Worm (Caenorhabditis elegans) whole organism, L1 larva: ENCODE measurements around the gene cec-7.
A peak's percentile ranks its signal among the peaks of the same experiment; 100 is the strongest.

Experiments
- C04F5.9 ChIP-seq: sonication (generic microtip); optimal IDR thresholded peaks from 2 replicates; lab custom pipeline; 2016; ENCODE audit warnings: missing genetic modification characterization, missing compliant biosample characterization
- C16A3.4 ChIP-seq: fragments of 150-350 bp; optimal IDR thresholded peaks from 2 replicates; lab custom pipeline; 2014; ENCODE audit warnings: missing biosample characterization, missing genetic modification characterization
- aha-1 ChIP-seq: fragments of 150-350 bp; optimal IDR thresholded peaks from 2 replicates; lab custom pipeline; 2014; ENCODE audit warnings: missing biosample characterization, missing genetic modification characterization
- aly-2 ChIP-seq: fragments of 150-350 bp; optimal IDR thresholded peaks from 2 replicates; lab custom pipeline; 2014; ENCODE audit warnings: missing biosample characterization, missing genetic modification characterization
- ceh-63 ChIP-seq: fragments of 200-800 bp; sonication (Bioruptor generic); optimal IDR thresholded peaks from 2 replicates; lab custom pipeline; 2018; ENCODE audit warnings: mild to moderate bottlenecking, missing genetic modification characterization, missing compliant biosample characterization
- ceh-8 ChIP-seq: fragments of 200-800 bp; sonication (Bioruptor generic); optimal IDR thresholded peaks from 2 replicates; lab custom pipeline; 2018; ENCODE audit warnings: mild to moderate bottlenecking, missing genetic modification characterization, moderate library complexity, missing compliant biosample characterization
- ceh-88 ChIP-seq: fragments of 200-800 bp; sonication (Bioruptor generic); IDR thresholded peaks from 2 replicates; pipeline ENCODE4 v1.3.6; 2022; ENCODE audit warnings: missing genetic modification characterization, missing compliant biosample characterization
- ceh-90 ChIP-seq: sonication (generic microtip); optimal IDR thresholded peaks from 2 replicates; lab custom pipeline; 2016; ENCODE audit warnings: missing genetic modification characterization, missing compliant biosample characterization
- dpl-1 ChIP-seq, 3 experiments: fragments of 150-350 bp in 2 of 3; sonication (generic microtip) in 1 of 3; optimal IDR thresholded peaks; 2 replicates each; lab custom pipeline; 2014 to 2017; ENCODE audit warnings: missing biosample characterization in 3 of 3, missing genetic modification characterization in 3 of 3, missing genetic modification reagents in 3 of 3
- efl-1 ChIP-seq, 4 experiments: fragments of 150-350 bp; optimal IDR thresholded peaks in 3 of 4; peaks in 1 of 4; 1 replicate in 1 of 4; 2 replicates in 3 of 4; lab custom pipeline; 2014; ENCODE audit warnings: missing biosample characterization in 2 of 4, missing genetic modification characterization in 2 of 4, missing genetic modification reagents in 2 of 4
- egl-13 ChIP-seq: sonication (generic microtip); optimal IDR thresholded peaks from 2 replicates; lab custom pipeline; 2016; ENCODE audit warnings: missing genotype, missing genetic modification reagents, missing genetic modification characterization, missing compliant biosample characterization
- elt-2 ChIP-seq: sonication (generic microtip); optimal IDR thresholded peaks from 2 replicates; lab custom pipeline; 2016; ENCODE audit warnings: missing genetic modification characterization, mild to moderate bottlenecking, inconsistent platforms, missing compliant biosample characterization, missing genetic modification reagents
- elt-3 ChIP-seq, 6 experiments: fragments of 150-350 bp in 1 of 6; sonication (generic microtip); optimal IDR thresholded peaks; 2 replicates each; lab custom pipeline; 2017 to 2018; ENCODE audit warnings: missing biosample characterization in 6 of 6, missing genetic modification characterization in 6 of 6, inconsistent platforms in 1 of 6
- fkh-10 ChIP-seq: sonication (generic microtip); optimal IDR thresholded peaks from 2 replicates; lab custom pipeline; 2017; ENCODE audit warnings: missing biosample characterization, missing genetic modification reagents, missing genetic modification characterization
- fkh-4 ChIP-seq: sonication (generic microtip); optimal IDR thresholded peaks from 2 replicates; lab custom pipeline; 2016; ENCODE audit warnings: missing compliant biosample characterization, missing genetic modification characterization, borderline replicate concordance
- fos-1 ChIP-seq: fragments of 150-350 bp; optimal IDR thresholded peaks from 2 replicates; lab custom pipeline; 2014; ENCODE audit warnings: missing biosample characterization, missing genetic modification characterization
- isw-1 ChIP-seq: fragments of 200-800 bp; sonication (Bioruptor generic); IDR thresholded peaks from 2 replicates; pipeline ENCODE4 v1.3.6; 2022; ENCODE audit warnings: missing genetic modification characterization, missing compliant biosample characterization
- jun-1 ChIP-seq: fragments of 150-350 bp; optimal IDR thresholded peaks from 2 replicates; lab custom pipeline; 2014; ENCODE audit warnings: missing biosample characterization, missing genetic modification reagents, missing genetic modification characterization
- lin-14 ChIP-seq: fragments of 200-800 bp; sonication (Bioruptor generic); optimal IDR thresholded peaks from 2 replicates; lab custom pipeline; 2018; ENCODE audit warnings: mild to moderate bottlenecking, missing genetic modification characterization, moderate library complexity, missing compliant biosample characterization
- lir-3 ChIP-seq: sonication (generic microtip); optimal IDR thresholded peaks from 2 replicates; lab custom pipeline; 2016; ENCODE audit warnings: mild to moderate bottlenecking, missing genetic modification characterization, moderate library complexity, missing compliant biosample characterization; ENCODE audit not compliant: poor library complexity
- mab-9 ChIP-seq: fragments of 200-800 bp; sonication (Bioruptor generic); IDR thresholded peaks from 2 replicates; pipeline ENCODE4 v1.3.6; 2022; ENCODE audit warnings: missing genetic modification reagents, missing genetic modification characterization, missing compliant biosample characterization
- mef-2 ChIP-seq: fragments of 150-350 bp; optimal IDR thresholded peaks from 2 replicates; lab custom pipeline; 2014; ENCODE audit warnings: missing biosample characterization, missing genetic modification characterization
- mep-1 ChIP-seq: fragments of 150-350 bp; optimal IDR thresholded peaks from 2 replicates; lab custom pipeline; 2014; ENCODE audit warnings: missing biosample characterization, missing genetic modification characterization
- nhr-11 ChIP-seq: fragments of 150-350 bp; optimal IDR thresholded peaks from 2 replicates; lab custom pipeline; 2014; ENCODE audit warnings: missing biosample characterization, missing genetic modification characterization
- nhr-19 ChIP-seq: fragments of 200-800 bp; sonication (Bioruptor generic); conservative IDR thresholded peaks from 2 replicates; pipeline ENCODE4 v1.3.6; 2022; ENCODE audit warnings: missing genetic modification characterization, missing compliant biosample characterization
- nhr-20 ChIP-seq: sonication (generic microtip); optimal IDR thresholded peaks from 2 replicates; lab custom pipeline; 2016; ENCODE audit warnings: mild to moderate bottlenecking, missing genetic modification characterization, missing compliant biosample characterization
- nhr-28 ChIP-seq: fragments of 150-350 bp; optimal IDR thresholded peaks from 2 replicates; lab custom pipeline; 2014; ENCODE audit warnings: missing biosample characterization, missing genetic modification characterization
- nhr-47 ChIP-seq: sonication (generic microtip); optimal IDR thresholded peaks from 2 replicates; lab custom pipeline; 2016; ENCODE audit warnings: mild to moderate bottlenecking, missing genetic modification characterization, moderate library complexity, missing compliant biosample characterization
- nhr-84 ChIP-seq: sonication (generic microtip); optimal IDR thresholded peaks from 2 replicates; lab custom pipeline; 2017; ENCODE audit warnings: missing biosample characterization, missing genetic modification characterization
- nhr-85 ChIP-seq: sonication (generic microtip); peaks from one replicate; lab custom pipeline; 2016; ENCODE audit warnings: missing genetic modification characterization, inconsistent platforms, missing compliant biosample characterization
- pag-3 ChIP-seq: sonication (generic microtip); optimal IDR thresholded peaks from 2 replicates; lab custom pipeline; 2017; ENCODE audit warnings: missing genetic modification characterization, mild to moderate bottlenecking, missing compliant biosample characterization, antibody characterized with exemption, borderline replicate concordance; ENCODE audit not compliant: insufficient read depth
- pqm-1 ChIP-seq: sonication (generic microtip); optimal IDR thresholded peaks from 3 replicates; lab custom pipeline; 2017; ENCODE audit warnings: missing biosample characterization, missing genetic modification characterization
- rnt-1 ChIP-seq: sonication (generic microtip); optimal IDR thresholded peaks from 2 replicates; lab custom pipeline; 2016; ENCODE audit warnings: mild to moderate bottlenecking, missing genetic modification characterization, moderate library complexity, missing compliant biosample characterization
- skn-1 ChIP-seq: fragments of 150-350 bp; optimal IDR thresholded peaks from 2 replicates; lab custom pipeline; 2014; ENCODE audit warnings: missing biosample characterization, missing genetic modification characterization
- snu-23 ChIP-seq: sonication (generic microtip); optimal IDR thresholded peaks from 2 replicates; lab custom pipeline; 2016; ENCODE audit warnings: missing genetic modification characterization, missing compliant biosample characterization
- sptf-1 ChIP-seq: fragments of 150-350 bp; optimal IDR thresholded peaks from 2 replicates; lab custom pipeline; 2014; ENCODE audit warnings: missing biosample characterization, missing genetic modification characterization
- sup-37 ChIP-seq: fragments of 200-800 bp; sonication (Bioruptor generic); optimal IDR thresholded peaks from 2 replicates; lab custom pipeline; 2018; ENCODE audit warnings: mild to moderate bottlenecking, missing genetic modification characterization, missing compliant biosample characterization
- swsn-7 ChIP-seq: sonication (generic microtip); optimal IDR thresholded peaks from 2 replicates; lab custom pipeline; 2016; ENCODE audit warnings: missing genetic modification characterization, missing compliant biosample characterization
- tbx-2 ChIP-seq: sonication (generic microtip); optimal IDR thresholded peaks from 2 replicates; lab custom pipeline; 2016; ENCODE audit warnings: missing genetic modification characterization, missing compliant biosample characterization
- tlp-1 ChIP-seq: fragments of 150-350 bp; optimal IDR thresholded peaks from 2 replicates; lab custom pipeline; 2014; ENCODE audit warnings: missing biosample characterization, missing genetic modification characterization
- unc-130 ChIP-seq: fragments of 150-350 bp; optimal IDR thresholded peaks from 2 replicates; lab custom pipeline; 2017; ENCODE audit warnings: missing biosample characterization, missing genetic modification characterization, inconsistent platforms
- unc-30 ChIP-seq: sonication (generic microtip); optimal IDR thresholded peaks from 2 replicates; lab custom pipeline; 2017; ENCODE audit warnings: missing biosample characterization, missing genetic modification characterization
- unc-62 ChIP-seq: fragments of 150-350 bp; optimal IDR thresholded peaks from 2 replicates; lab custom pipeline; 2014; ENCODE audit warnings: missing biosample characterization, missing genetic modification reagents, missing genetic modification characterization
- unc-86 ChIP-seq: sonication (generic microtip); optimal IDR thresholded peaks from 2 replicates; lab custom pipeline; 2016; ENCODE audit warnings: missing genetic modification characterization, missing compliant biosample characterization
- unc-98 ChIP-seq: fragments of 200-800 bp; sonication (Bioruptor generic); IDR thresholded peaks from 2 replicates; pipeline ENCODE4 v1.3.6; 2022; ENCODE audit warnings: missing genetic modification characterization, missing compliant biosample characterization
- xbp-1 ChIP-seq: sonication (generic microtip); optimal IDR thresholded peaks from 2 replicates; lab custom pipeline; 2016; ENCODE audit warnings: missing genetic modification characterization, missing compliant biosample characterization
- zag-1 ChIP-seq: fragments of 150-350 bp; optimal IDR thresholded peaks from 2 replicates; lab custom pipeline; 2014; ENCODE audit warnings: missing biosample characterization, missing genetic modification characterization
- ztf-11 ChIP-seq, 2 experiments: sonication (generic microtip); optimal IDR thresholded peaks; 2 replicates each; lab custom pipeline; 2016 to 2017; ENCODE audit warnings: missing genetic modification characterization in 2 of 2, missing biosample characterization in 1 of 2, missing compliant biosample characterization in 1 of 2
- ztf-4 ChIP-seq: fragments of 150-350 bp; optimal IDR thresholded peaks from 2 replicates; lab custom pipeline; 2014; ENCODE audit warnings: missing biosample characterization, missing genetic modification characterization

The cec-7 gene

DNA sequence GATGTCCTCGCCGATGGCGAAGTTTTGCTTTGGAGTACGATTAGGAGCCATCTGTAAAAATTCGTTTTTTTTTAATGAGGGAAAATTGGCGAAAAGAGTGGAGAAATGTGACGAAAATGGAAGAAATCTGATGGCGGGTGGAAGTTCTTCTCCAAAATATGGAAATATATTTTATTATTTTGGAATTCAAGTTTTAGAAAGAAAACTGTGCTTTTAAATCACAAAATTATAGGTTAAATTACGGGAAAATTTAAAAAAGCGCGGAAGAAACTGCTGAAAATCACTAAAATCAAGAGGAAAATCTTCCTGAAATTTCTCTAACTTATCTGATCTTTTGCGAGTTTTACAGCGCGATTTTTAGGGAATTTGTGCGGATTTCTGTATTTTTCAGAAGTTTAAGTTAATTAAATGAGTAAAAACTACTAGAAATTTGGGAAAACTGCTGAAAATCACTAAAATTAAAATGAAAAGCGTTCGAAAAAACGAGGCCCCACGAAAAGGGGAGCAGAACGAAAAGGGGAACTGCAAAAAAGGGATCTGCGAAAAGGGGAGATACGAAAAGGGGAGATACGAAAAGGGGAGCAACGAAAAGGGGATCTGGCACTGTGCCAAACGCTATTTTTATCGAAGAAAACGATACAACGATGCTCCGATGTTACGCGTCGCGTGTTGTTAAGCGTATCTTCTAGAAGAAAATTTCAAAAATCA is at the start of gene cec-7, which contains the start of gene enu-3.5:
Gene cec-7, minus strand, starts transcription at position 51 of the 708 bp plus-strand sequence.
Gene enu-3.5, plus strand, starts transcription at position 670 of the 708 bp plus-strand sequence.
- 0 out of 2 replicates have a peak, but pooled peaks have one; percentile 13 for TF ChIP-seq unc-98 (GFP tag; lab: Robert Waterston, UW)
- no peak for TF ChIP-seq skn-1 (tag; lab: Kevin White, UChicago)
- no peak for TF ChIP-seq tbx-2
- no peak for TF ChIP-seq nhr-11

DNA sequence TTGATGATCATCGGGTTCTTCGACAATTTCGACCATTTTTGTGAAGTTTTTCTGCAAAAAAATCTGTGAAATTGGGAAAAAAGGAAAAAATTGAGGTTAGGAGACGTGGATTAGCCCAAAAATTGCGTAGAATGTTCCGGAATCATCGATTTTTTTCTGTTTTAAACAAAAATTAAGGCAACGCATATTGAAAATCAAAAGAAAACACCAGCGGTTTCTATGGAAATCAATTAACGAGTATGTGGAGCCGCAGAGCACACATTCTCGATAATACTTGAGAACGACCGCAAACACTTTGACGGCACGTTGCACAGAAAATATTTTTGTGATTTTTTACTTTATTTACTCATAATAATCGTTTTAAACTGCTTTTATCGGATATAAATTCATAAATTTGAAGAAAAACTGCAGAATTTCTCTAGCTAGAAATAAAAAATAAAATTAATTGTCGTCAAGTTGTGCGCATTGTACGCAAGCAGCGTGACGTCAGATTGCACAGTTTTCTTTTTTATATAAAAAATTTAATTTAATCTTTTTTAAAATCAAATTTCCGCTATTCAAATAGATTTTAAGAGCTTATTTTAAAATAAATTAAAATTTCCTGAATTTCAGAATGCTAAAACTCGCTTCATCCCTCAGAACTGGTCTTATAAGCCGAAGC is 48.7 kb upstream of the cec-7 start, which contains the start of the genes npp-25 and mrps-10:
Gene npp-25, minus strand, starts transcription at position 51 of the 661 bp plus-strand sequence.
Gene mrps-10, plus strand, starts transcription at position 611 of the 661 bp plus-strand sequence.
- TF ChIP-seq isw-1 (GFP tag; lab: Robert Waterston, UW) (no peak), aha-1 (tag; lab: Kevin White, UChicago) (no peak), nhr-28 (tag; lab: Kevin White, UChicago) (no peak), unc-98 (GFP tag; lab: Robert Waterston, UW) (no peak), aly-2 (tag; lab: Kevin White, UChicago) (no peak), skn-1 (tag; lab: Kevin White, UChicago) (no peak), fos-1 (tag; lab: Kevin White, UChicago) (no peak), C04F5.9 (tag; lab: Kevin White, UChicago) (no peak), nhr-19 (no peak), nhr-20 (no peak), ceh-63 (GFP tag; lab: Kevin White, UChicago) (no peak), unc-30 (tag; lab: Kevin White, UChicago) (no peak), ztf-4 (tag; lab: Kevin White, UChicago) (no peak), mef-2 (tag; lab: Kevin White, UChicago) (no peak), pag-3 (tag; lab: Kevin White, UChicago) (no peak), egl-13 (tag; lab: Kevin White, UChicago) (no peak), mab-9 (GFP tag; lab: Robert Waterston, UW) (no peak), ztf-11 (tag; optimal IDR thresholded peaks at IDR 0.05; lab: Kevin White, UChicago) (no peak), dpl-1 (GFP tag; optimal IDR thresholded peaks at IDR 0.05; lab: Kevin White, UChicago) (peak; percentile 13 to 51 (median 16)), tlp-1 (tag; lab: Kevin White, UChicago) (no peak), xbp-1 (peak; percentile 31), zag-1 (no peak), fkh-4 (tag; lab: Kevin White, UChicago) (no peak), lir-3 (tag; lab: Kevin White, UChicago) (no peak), sup-37 (GFP tag; lab: Kevin White, UChicago) (no peak), nhr-85 (tag; lab: Kevin White, UChicago) (no peak), ceh-8 (no peak), unc-86 (peak; percentile 7), lin-14 (GFP tag; lab: Kevin White, UChicago) (no peak), snu-23 (peak; percentile 25), nhr-84 (tag; lab: Kevin White, UChicago) (no peak), jun-1 (no peak), mep-1 (peak; percentile 28), nhr-47 (tag; lab: Kevin White, UChicago) (peak; percentile 53), rnt-1 (tag; lab: Kevin White, UChicago) (no peak), efl-1 (optimal IDR thresholded peaks at IDR 0.05; lab: Kevin White, UChicago) (peak; percentile 28 to 57), efl-1 (GFP tag; optimal IDR thresholded peaks at IDR 0.05 in 1 of 2; lab: Kevin White, UChicago) (peak; percentile 57 to 91), ceh-88 (GFP tag; lab: Robert Waterston, UW) (no peak), elt-2 (tag; lab: Kevin White, UChicago) (no peak), ceh-90 (tag; lab: Kevin White, UChicago) (no peak), elt-3 (tag; optimal IDR thresholded peaks at IDR 0.05; lab: Kevin White, UChicago) (no peak), unc-62 (GFP tag; lab: Kevin White, UChicago) (no peak), C16A3.4 (tag; lab: Kevin White, UChicago) (no peak), sptf-1 (tag; lab: Kevin White, UChicago) (no peak), swsn-7 (tag; lab: Kevin White, UChicago) (peak; percentile 18), fkh-10 (no peak), pqm-1 (no peak), unc-130 (tag; lab: Kevin White, UChicago) (no peak)
